Fruit fly (Drosophila melanogaster): ENCODE results near the gene CG17197.
A peak's percentile ranks its signal among the peaks of the same experiment; 100 is the strongest.

CG17197 gene

DNA sequence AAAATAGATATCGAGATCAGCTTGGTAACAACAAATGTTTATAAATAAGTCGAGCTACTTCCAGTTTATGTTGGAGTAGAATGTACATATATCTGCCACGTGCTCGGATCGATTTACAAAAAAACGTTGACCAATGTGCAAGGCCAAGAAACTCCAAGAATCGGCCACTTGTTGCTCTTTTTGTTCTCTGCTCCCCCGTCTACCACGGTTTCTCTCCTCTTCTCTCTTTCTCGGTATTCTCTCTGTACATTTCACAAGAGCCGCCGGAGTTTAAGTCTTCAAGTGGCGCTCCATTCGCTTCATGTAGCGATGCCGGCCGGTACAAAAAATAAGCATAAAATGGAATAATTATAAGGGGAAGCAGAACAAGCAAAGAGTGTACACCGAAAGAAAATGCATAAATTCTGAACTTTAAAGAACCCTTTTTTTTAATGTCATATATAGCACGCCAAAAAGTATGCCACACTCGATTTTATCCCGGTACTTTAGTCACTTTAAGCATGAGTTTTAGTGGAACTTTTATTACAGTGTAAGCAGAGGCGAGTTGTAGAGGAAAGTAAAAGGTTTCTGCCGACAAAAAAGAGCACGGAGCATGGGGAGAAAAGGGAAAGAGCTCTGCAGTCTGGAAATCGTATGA lies 37.3 kb downstream of the CG17197 start (continued):
- TF ChIP-seq scrt (GFP tag; optimal IDR thresholded peaks at IDR 0.05), result peak; percentile 82
- peak; percentile 91 for TF ChIP-seq gce (GFP tag; IDR thresholded peaks at IDR 0.05)
- TF ChIP-seq CG13123 (GFP tag; optimal IDR thresholded peaks at IDR 0.05), result peak; percentile 82
- TF ChIP-seq CG30403 (GFP tag; optimal IDR thresholded peaks at IDR 0.05), result peak; percentile 95
- peak; percentile 95 for TF ChIP-seq CG2678 (tag; optimal IDR thresholded peaks at IDR 0.05)
- TF ChIP-seq CG7372 (GFP tag; IDR thresholded peaks at IDR 0.05), result peak; percentile 64; the same call in 1 of the 2 replicates
- TF ChIP-seq CG15514 (GFP tag; optimal IDR thresholded peaks at IDR 0.05), result peak; percentile 59
- peak; percentile 32 for TF ChIP-seq Neu2 (GFP tag; optimal IDR thresholded peaks at IDR 0.05; ENCODE audit: borderline replicate concordance)
- TF ChIP-seq CG8281 (tag; optimal IDR thresholded peaks at IDR 0.05), result peak; percentile 71
- no peak for TF ChIP-seq CG8478 (optimal IDR thresholded peaks at IDR 0.05)
- TF ChIP-seq CG7271 (tag; optimal IDR thresholded peaks at IDR 0.05), result peak; percentile 55
- TF ChIP-seq CG31388 (GFP tag; optimal IDR thresholded peaks at IDR 0.05), result peak; percentile 84
- TF ChIP-seq CG33213 (GFP tag; optimal IDR thresholded peaks at IDR 0.05), result peak; percentile 96
- peak; percentile 95 for TF ChIP-seq unpg (GFP tag; optimal IDR thresholded peaks at IDR 0.05)
- peak; percentile 96 for TF ChIP-seq Drgx (GFP tag; IDR thresholded peaks at IDR 0.05)
- TF ChIP-seq insv (GFP tag; optimal IDR thresholded peaks at IDR 0.05), result peak; percentile 2 to 12
- no peak for TF ChIP-seq CG30020 (tag; optimal IDR thresholded peaks at IDR 0.05)
- peak; percentile 82 for TF ChIP-seq CG14441 (GFP tag; IDR thresholded peaks at IDR 0.05)
- peak; percentile 92 for TF ChIP-seq CG2202 (tag; optimal IDR thresholded peaks at IDR 0.05)
- peak; percentile 80 for TF ChIP-seq CG3281 (GFP tag; optimal IDR thresholded peaks at IDR 0.05)
- TF ChIP-seq pan (optimal IDR thresholded peaks at IDR 0.05), result no peak
- TF ChIP-seq pan (GFP tag; optimal IDR thresholded peaks at IDR 0.05 in 1 of 2, IDR thresholded peaks at IDR 0.05 in 1 of 2), result peak in 1 of 2 experiments; percentile 83
- peak; percentile 91 for TF ChIP-seq Asciz (GFP tag; optimal IDR thresholded peaks at IDR 0.05)
- TF ChIP-seq CG7556 (GFP tag; optimal IDR thresholded peaks at IDR 0.05), result peak; percentile 88
- TF ChIP-seq abd-A (tag; optimal IDR thresholded peaks at IDR 0.05), result peak; percentile 7
- TF ChIP-seq CG32532 (GFP tag; IDR thresholded peaks at IDR 0.05), result peak; percentile 89
- TF ChIP-seq CG9215 (GFP tag; IDR thresholded peaks at IDR 0.05), result peak; percentile 62
- TF ChIP-seq Poxn (GFP tag; IDR thresholded peaks at IDR 0.05), result peak; percentile 61
- TF ChIP-seq Oli (tag; optimal IDR thresholded peaks at IDR 0.05), result peak; percentile 93
- peak; percentile 94 for TF ChIP-seq Mes4 (GFP tag; optimal IDR thresholded peaks at IDR 0.05)
- peak; percentile 91 for TF ChIP-seq CG9876 (GFP tag; optimal IDR thresholded peaks at IDR 0.05)
- peak; percentile 89 for TF ChIP-seq CG10366 (GFP tag; IDR thresholded peaks at IDR 0.05)
- TF ChIP-seq CG6791 (GFP tag; IDR thresholded peaks at IDR 0.05; ENCODE audit: partially characterized antibody), result no peak
- TF ChIP-seq Tbp (GFP tag; optimal IDR thresholded peaks at IDR 0.05), result no peak
- TF ChIP-seq CG10654 (GFP tag; optimal IDR thresholded peaks at IDR 0.05), result peak; percentile 95
- peak; percentile 82 for TF ChIP-seq CG6813 (GFP tag; optimal IDR thresholded peaks at IDR 0.05)
- no peak for TF ChIP-seq Hr39 (optimal IDR thresholded peaks at IDR 0.05)
- TF ChIP-seq sim (GFP tag; IDR thresholded peaks at IDR 0.05), result peak; percentile 91
- no peak for TF ChIP-seq CG6683 (GFP tag; optimal IDR thresholded peaks at IDR 0.05)
- peak; percentile 93 for TF ChIP-seq en (GFP tag; optimal IDR thresholded peaks at IDR 0.05)
- peak; percentile 93 for TF ChIP-seq slbo (GFP tag; IDR thresholded peaks at IDR 0.05)
- TF ChIP-seq nau (GFP tag; optimal IDR thresholded peaks at IDR 0.05), result peak; percentile 88
- TF ChIP-seq CG12071 (GFP tag; optimal IDR thresholded peaks at IDR 0.05), result peak; percentile 90
- peak; percentile 84 for TF ChIP-seq MTF-1 (GFP tag; optimal IDR thresholded peaks at IDR 0.05; ENCODE audit: borderline replicate concordance)
- peak; percentile 90 for TF ChIP-seq CG3726 (GFP tag; IDR thresholded peaks at IDR 0.05)
- TF ChIP-seq sc (optimal IDR thresholded peaks at IDR 0.05), result no peak
- peak; percentile 95 for TF ChIP-seq sc (GFP tag; optimal IDR thresholded peaks at IDR 0.05)
- TF ChIP-seq CkIIα-i1 (GFP tag; IDR thresholded peaks at IDR 0.05), result no peak
- TF ChIP-seq Bdp1 (GFP tag; optimal IDR thresholded peaks at IDR 0.05), result peak; percentile 82
- TF ChIP-seq CG10321 (GFP tag; IDR thresholded peaks at IDR 0.05), result peak; percentile 49; the same call in 1 of the 2 replicates
- TF ChIP-seq YL-1 (GFP tag; optimal IDR thresholded peaks at IDR 0.05), result peak; percentile 45

All from whole organism, embryonic.